Fruit fly (Drosophila melanogaster): ENCODE data around the gene CG1354.

DNA sequence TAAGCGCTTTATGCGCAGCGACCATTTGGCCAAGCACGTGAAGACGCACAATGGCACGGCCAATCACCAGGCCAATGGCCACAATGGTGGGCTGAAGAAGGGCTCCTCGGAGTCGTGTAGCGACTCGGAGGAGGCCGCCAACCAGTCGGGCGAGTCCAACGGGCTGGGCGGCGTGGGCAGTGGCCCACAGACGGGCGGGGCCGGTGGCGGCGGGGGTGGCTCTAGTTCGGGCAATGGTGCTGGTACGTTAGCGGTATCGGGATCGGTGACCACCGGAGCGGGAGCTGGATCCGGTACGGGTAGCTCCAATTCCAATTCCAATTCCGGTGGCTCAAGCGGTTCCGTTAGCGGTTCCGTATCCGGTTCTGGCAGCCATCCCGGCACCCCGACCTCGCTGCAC is 24.1 kb upstream of the CG1354 start:
- TF ChIP-seq Sox15 (GFP tag; optimal IDR thresholded peaks at IDR 0.05) (no peak), CG10669 (GFP tag; optimal IDR thresholded peaks at IDR 0.05) (no peak), CG1621 (tag; optimal IDR thresholded peaks at IDR 0.05) (no peak), Hr39 (GFP tag; optimal IDR thresholded peaks at IDR 0.05) (no peak), CG11762 (GFP tag; optimal IDR thresholded peaks at IDR 0.05; ENCODE audit: insufficient read depth) (no peak), CG6792 (GFP tag; optimal IDR thresholded peaks at IDR 0.05) (no peak)

All from whole organism, prepupa.